Worm (Caenorhabditis elegans) whole organism, L4 larva: Measurements from ENCODE around the gene srh-265.

ENCODE experiments used
- T26A8.4 ChIP-seq: fragments of 200-800 bp; sonication (Bioruptor generic); IDR thresholded peaks from 2 replicates; pipeline ENCODE4 v1.3.6; 2022; ENCODE audit warnings: missing genetic modification characterization, missing compliant biosample characterization
- Y48G9A.11 ChIP-seq: fragments of 200-800 bp; sonication (Bioruptor generic); IDR thresholded peaks from 2 replicates; pipeline ENCODE4 v1.3.6; 2022; ENCODE audit warnings: missing genetic modification reagents, missing genetic modification characterization, missing compliant biosample characterization
- ZK337.2 ChIP-seq: fragments of 200-800 bp; sonication (Bioruptor generic); IDR thresholded peaks from 2 replicates; pipeline ENCODE4 v1.3.6; 2022; ENCODE audit warnings: missing genetic modification reagents, missing genetic modification characterization, missing compliant biosample characterization
- ZK546.5 ChIP-seq, 2 experiments: sonication (generic microtip); optimal IDR thresholded peaks; 2 replicates each; lab custom pipeline; 2017; ENCODE audit warnings: missing biosample characterization in 2 of 2, missing genetic modification characterization in 2 of 2
- aly-2 ChIP-seq: sonication (generic microtip); optimal IDR thresholded peaks from 2 replicates; lab custom pipeline; 2018; ENCODE audit warnings: missing biosample characterization, missing genetic modification characterization
- cey-2 ChIP-seq: sonication (generic microtip); optimal IDR thresholded peaks from 3 replicates; lab custom pipeline; 2017; ENCODE audit warnings: missing genetic modification characterization, mild to moderate bottlenecking, missing compliant biosample characterization, antibody characterized with exemption, borderline replicate concordance; ENCODE audit not compliant: insufficient read depth
- daf-16 ChIP-seq, 3 experiments: sonication (generic microtip); optimal IDR thresholded peaks; 2 replicates each; lab custom pipeline; 2016 to 2017; ENCODE audit warnings: missing genetic modification characterization in 3 of 3, missing genetic modification reagents in 3 of 3, mild to moderate bottlenecking in 2 of 3, missing compliant biosample characterization in 2 of 3, missing biosample characterization in 1 of 3, moderate library complexity in 1 of 3
- daf-8 ChIP-seq: fragments of 200-800 bp; sonication (Bioruptor generic); IDR thresholded peaks from 2 replicates; pipeline ENCODE4 v1.3.6; 2022; ENCODE audit warnings: missing genetic modification characterization, missing compliant biosample characterization
- dve-1 ChIP-seq: sonication (generic microtip); optimal IDR thresholded peaks from 2 replicates; lab custom pipeline; 2017; ENCODE audit warnings: antibody characterized with exemption, mild to moderate bottlenecking, missing genetic modification characterization, missing compliant biosample characterization; ENCODE audit not compliant: insufficient read depth
- gei-8 ChIP-seq: fragments of 200-800 bp; sonication (Bioruptor generic); optimal IDR thresholded peaks from 2 replicates; lab custom pipeline; 2018; ENCODE audit warnings: mild to moderate bottlenecking, missing genetic modification characterization, missing compliant biosample characterization
- hlh-11 ChIP-seq: fragments of 200-800 bp; sonication (Bioruptor generic); optimal IDR thresholded peaks from 2 replicates; lab custom pipeline; 2018; ENCODE audit warnings: mild to moderate bottlenecking, missing genetic modification characterization, missing compliant biosample characterization
- hmg-1.1 ChIP-seq: fragments of 200-800 bp; sonication (Bioruptor generic); IDR thresholded peaks from 2 replicates; pipeline ENCODE4 v1.3.6; 2022; ENCODE audit warnings: missing genetic modification reagents, missing genetic modification characterization, missing compliant biosample characterization
- lim-7 ChIP-seq: fragments of 200-800 bp; sonication (Bioruptor generic); IDR thresholded peaks from 2 replicates; pipeline ENCODE4 v1.3.6; 2022; ENCODE audit warnings: missing genetic modification characterization, missing compliant biosample characterization
- mdl-1 ChIP-seq, 2 experiments: fragments of 150-350 bp in 1 of 2; sonication (generic microtip) in 1 of 2; optimal IDR thresholded peaks; 2 replicates each; lab custom pipeline; 2014 to 2017; ENCODE audit warnings: missing biosample characterization in 2 of 2, missing genetic modification characterization in 2 of 2
- mdt-29 ChIP-seq: fragments of 200-800 bp; sonication (Bioruptor generic); IDR thresholded peaks from 2 replicates; pipeline ENCODE4 v1.3.6; 2022; ENCODE audit warnings: missing genetic modification reagents, missing genetic modification characterization, missing compliant biosample characterization
- mes-2 ChIP-seq: sonication (generic microtip); optimal IDR thresholded peaks from 2 replicates; lab custom pipeline; 2016; ENCODE audit warnings: missing genotype, mild to moderate bottlenecking, missing genetic modification characterization, missing compliant biosample characterization; ENCODE audit not compliant: poor library complexity, severe bottlenecking
- mxl-3 ChIP-seq: fragments of 200-800 bp; sonication (Bioruptor generic); optimal IDR thresholded peaks from 2 replicates; lab custom pipeline; 2018; ENCODE audit warnings: mild to moderate bottlenecking, missing genetic modification characterization, missing compliant biosample characterization
- nhr-10 ChIP-seq: fragments of 150-350 bp; optimal IDR thresholded peaks from 2 replicates; lab custom pipeline; 2014; ENCODE audit warnings: missing biosample characterization, missing genetic modification characterization
- nhr-102 ChIP-seq: sonication (generic microtip); optimal IDR thresholded peaks from 2 replicates; lab custom pipeline; 2016; ENCODE audit warnings: mild to moderate bottlenecking, missing genetic modification characterization, moderate library complexity, missing compliant biosample characterization
- nhr-11 ChIP-seq: fragments of 150-350 bp; optimal IDR thresholded peaks from 2 replicates; lab custom pipeline; 2014; ENCODE audit warnings: missing biosample characterization, missing genetic modification characterization
- nhr-111 ChIP-seq: fragments of 200-800 bp; sonication (Bioruptor generic); optimal IDR thresholded peaks from 2 replicates; lab custom pipeline; 2018; ENCODE audit warnings: mild to moderate bottlenecking, missing genetic modification characterization, missing compliant biosample characterization
- nhr-28 ChIP-seq: fragments of 150-350 bp; optimal IDR thresholded peaks from 2 replicates; lab custom pipeline; 2014; ENCODE audit warnings: missing biosample characterization, missing genetic modification characterization
- nhr-76 ChIP-seq: fragments of 150-350 bp; optimal IDR thresholded peaks from 2 replicates; lab custom pipeline; 2014; ENCODE audit warnings: missing biosample characterization, missing genetic modification characterization
- php-3 ChIP-seq: fragments of 200-800 bp; sonication (Bioruptor generic); IDR thresholded peaks from 2 replicates; pipeline ENCODE4 v1.3.6; 2022; ENCODE audit warnings: missing genetic modification reagents, missing genetic modification characterization, missing compliant biosample characterization
- pqm-1 ChIP-seq: sonication (generic microtip); optimal IDR thresholded peaks from 2 replicates; lab custom pipeline; 2017; ENCODE audit warnings: missing biosample characterization, missing genetic modification characterization
- sdz-12 ChIP-seq: fragments of 200-800 bp; sonication (Bioruptor generic); optimal IDR thresholded peaks from 2 replicates; lab custom pipeline; 2018; ENCODE audit warnings: mild to moderate bottlenecking, missing genetic modification characterization, missing compliant biosample characterization
- set-16 ChIP-seq: fragments of 200-800 bp; sonication (Bioruptor generic); IDR thresholded peaks from 2 replicates; pipeline ENCODE4 v1.3.6; 2022; ENCODE audit warnings: missing genetic modification reagents, missing genetic modification characterization, missing compliant biosample characterization
- skn-1 ChIP-seq: fragments of 150-350 bp; optimal IDR thresholded peaks from 2 replicates; lab custom pipeline; 2014; ENCODE audit warnings: missing biosample characterization, missing genetic modification characterization
- spr-1 ChIP-seq: sonication (generic microtip); optimal IDR thresholded peaks from 2 replicates; lab custom pipeline; 2016; ENCODE audit warnings: mild to moderate bottlenecking, missing genetic modification characterization, missing compliant biosample characterization
- tag-97 ChIP-seq: fragments of 200-800 bp; sonication (Bioruptor generic); IDR thresholded peaks from 2 replicates; pipeline ENCODE4 v1.3.6; 2022; ENCODE audit warnings: missing genetic modification characterization, missing compliant biosample characterization
- unc-62 ChIP-seq, 3 experiments: fragments of 150-350 bp in 1 of 3; sonication (generic microtip); optimal IDR thresholded peaks in 2 of 3; peaks in 1 of 3; 1 replicate in 1 of 3; 2 replicates in 2 of 3; lab custom pipeline; 2014 to 2017; ENCODE audit warnings: missing biosample characterization in 3 of 3, missing genetic modification characterization in 3 of 3, missing genetic modification reagents in 3 of 3, missing genotype in 1 of 3
- zfp-2 ChIP-seq: sonication (generic microtip); optimal IDR thresholded peaks from 2 replicates; lab custom pipeline; 2016; ENCODE audit warnings: mild to moderate bottlenecking, missing genetic modification characterization, missing compliant biosample characterization
- zfp-3 ChIP-seq: fragments of 200-800 bp; sonication (Bioruptor generic); conservative IDR thresholded peaks from 2 replicates; pipeline ENCODE4 v1.3.6; 2022; ENCODE audit warnings: missing genetic modification reagents, missing genetic modification characterization, missing compliant biosample characterization
- zip-11 ChIP-seq: fragments of 200-800 bp; sonication (Bioruptor generic); IDR thresholded peaks from 2 replicates; pipeline ENCODE4 v1.3.6; 2022; ENCODE audit warnings: missing genetic modification characterization, missing compliant biosample characterization

The srh-265 gene

ce11 chrV:15443708-15444107, 27.7 kb downstream of the srh-265 start, which contains the start of gene T26H5.10:
TSS of gene T26H5.10 (minus strand) at chrV:15443808.
- TF ChIP-seq nhr-11 (no peak), nhr-76 (tag; lab: Kevin White, UChicago) (no peak), dve-1 (tag; lab: Kevin White, UChicago) (no peak), set-16 (no peak), cey-2 (no peak), zfp-2 (no peak), mes-2 (tag; lab: Kevin White, UChicago) (no peak), mxl-3 (GFP tag; lab: Kevin White, UChicago) (no peak), tag-97 (GFP tag; lab: Robert Waterston, UW) (no peak), spr-1 (no peak), ZK337.2 (GFP tag; lab: Robert Waterston, UW) (no peak)
- TF ChIP-seq, all 104 proteins: peak for 0

ce11 chrV:15444188-15444587, 28.1 kb downstream of the srh-265 start, which contains the start of gene T26H5.11:
TSS of gene T26H5.11 (minus strand) at chrV:15444288.
- TF ChIP-seq sdz-12 (no peak), Y48G9A.11 (GFP tag; lab: Robert Waterston, UW) (no peak), hmg-1.1 (GFP tag; lab: Robert Waterston, UW) (no peak), hlh-11 (tag; lab: Kevin White, UChicago) (no peak), mdt-29 (no peak), gei-8 (GFP tag; lab: Kevin White, UChicago) (no peak), spr-1 (no peak), zip-11 (GFP tag; lab: Robert Waterston, UW) (no peak)
- TF ChIP-seq, all 104 proteins: peak for 0

ce11 chrV:15444615-15445014, 28.6 kb downstream of the srh-265 start, which contains the start of gene T26H5.9:
TSS of gene T26H5.9 (plus strand) at chrV:15444916.
- no peak for TF ChIP-seq nhr-10
- peak; percentile 12 for TF ChIP-seq pqm-1 (tag; lab: Kevin White, UChicago)
- no peak for TF ChIP-seq daf-16 (GFP tag; optimal IDR thresholded peaks at IDR 0.05; lab: Kevin White, UChicago)
- TF ChIP-seq daf-16 (tag; optimal IDR thresholded peaks at IDR 0.05; lab: Kevin White, UChicago), result peak; percentile 39
- TF ChIP-seq nhr-28, result peak; percentile 45
- no peak for TF ChIP-seq mdl-1 (tag; optimal IDR thresholded peaks at IDR 0.05; lab: Kevin White, UChicago)
- no peak for TF ChIP-seq spr-1
- TF ChIP-seq unc-62 (GFP tag; optimal IDR thresholded peaks at IDR 0.05 in 1 of 2; lab: Kevin White, UChicago), result peak in 1 of 2 experiments; percentile 92
- no peak for TF ChIP-seq unc-62 (tag; optimal IDR thresholded peaks at IDR 0.05; lab: Kevin White, UChicago)
- TF ChIP-seq ZK546.5 (tag; optimal IDR thresholded peaks at IDR 0.05; lab: Kevin White, UChicago), result no peak

ce11 chrV:15445437-15445836, 29.4 kb downstream of the srh-265 start, which contains the start of gene srh-239:
TSS of gene srh-239 (plus strand) at chrV:15445737.
- TF ChIP-seq aly-2 (tag; lab: Kevin White, UChicago), result no peak
- no peak for TF ChIP-seq nhr-102 (tag; lab: Kevin White, UChicago)
- TF ChIP-seq lim-7 (GFP tag; lab: Robert Waterston, UW), result no peak

- TF ChIP-seq daf-16 (GFP tag; optimal IDR thresholded peaks at IDR 0.05; lab: Kevin White, UChicago) (no peak), daf-16 (tag; optimal IDR thresholded peaks at IDR 0.05; lab: Kevin White, UChicago) (peak; percentile 37), zfp-3 (GFP tag; lab: Robert Waterston, UW) (no peak), skn-1 (no peak), daf-8 (no peak), nhr-111 (GFP tag; lab: Kevin White, UChicago) (no peak), php-3 (GFP tag; lab: Robert Waterston, UW) (peak; percentile 69; the same call in 1 of the 2 replicates), pqm-1 (tag; lab: Kevin White, UChicago) (peak; percentile 21), nhr-28 (peak; percentile 18), T26A8.4 (GFP tag; lab: Robert Waterston, UW) (no peak)
- TF ChIP-seq, all 104 proteins: peak for 4
Observed at ce11 chrV:15448408-15448807, 32.4 kb downstream of the srh-265 start, which contains the start of gene T26H5.4. TSS of gene T26H5.4 (minus strand) at chrV:15448701.
